Worm (Caenorhabditis elegans) whole organism, early embryonic: ENCODE results near the gene lgc-20.

ENCODE experiments used
- aly-1 ChIP-seq: sonication (generic microtip); optimal IDR thresholded peaks from 2 replicates; lab custom pipeline; 2016; ENCODE audit warnings: missing genetic modification characterization, missing compliant biosample characterization
- ama-1 ChIP-seq: fragments of 150-350 bp; optimal IDR thresholded peaks from 2 replicates; lab custom pipeline; 2014
- ceh-13 ChIP-seq: fragments of 200-800 bp; sonication (Bioruptor generic); optimal IDR thresholded peaks from 2 replicates; lab custom pipeline; 2018; ENCODE audit warnings: mild to moderate bottlenecking, missing genetic modification characterization, missing compliant biosample characterization
- flt-1 ChIP-seq: fragments of 200-800 bp; sonication (Bioruptor generic); IDR thresholded peaks from 2 replicates; pipeline ENCODE4 v1.3.6; 2022; ENCODE audit warnings: missing genetic modification characterization, missing compliant biosample characterization
- pes-1 ChIP-seq: fragments of 200-800 bp; sonication (Bioruptor generic); IDR thresholded peaks from 2 replicates; pipeline ENCODE4 v1.3.6; 2022; ENCODE audit warnings: missing genetic modification reagents, missing genetic modification characterization, missing compliant biosample characterization
- scrt-1 ChIP-seq: fragments of 200-800 bp; sonication (Bioruptor generic); IDR thresholded peaks from 2 replicates; pipeline ENCODE4 v1.3.6; 2022; ENCODE audit warnings: missing genetic modification characterization, missing compliant biosample characterization

ce11 chrII:11377700-11378099 lies 34.3 kb upstream of the lgc-20 start:
- TF ChIP-seq aly-1 (tag; lab: Kevin White, UChicago) (no peak), ceh-13 (no peak), flt-1 (GFP tag; lab: Robert Waterston, UW) (no peak), scrt-1 (GFP tag; lab: Robert Waterston, UW) (no peak), pes-1 (GFP tag; lab: Robert Waterston, UW) (no peak), ama-1 (lab: Kevin White, UChicago) (no peak)
